1 fruit fly cellular context compared by ENCODE assay signal in the genomic region with DNA sequence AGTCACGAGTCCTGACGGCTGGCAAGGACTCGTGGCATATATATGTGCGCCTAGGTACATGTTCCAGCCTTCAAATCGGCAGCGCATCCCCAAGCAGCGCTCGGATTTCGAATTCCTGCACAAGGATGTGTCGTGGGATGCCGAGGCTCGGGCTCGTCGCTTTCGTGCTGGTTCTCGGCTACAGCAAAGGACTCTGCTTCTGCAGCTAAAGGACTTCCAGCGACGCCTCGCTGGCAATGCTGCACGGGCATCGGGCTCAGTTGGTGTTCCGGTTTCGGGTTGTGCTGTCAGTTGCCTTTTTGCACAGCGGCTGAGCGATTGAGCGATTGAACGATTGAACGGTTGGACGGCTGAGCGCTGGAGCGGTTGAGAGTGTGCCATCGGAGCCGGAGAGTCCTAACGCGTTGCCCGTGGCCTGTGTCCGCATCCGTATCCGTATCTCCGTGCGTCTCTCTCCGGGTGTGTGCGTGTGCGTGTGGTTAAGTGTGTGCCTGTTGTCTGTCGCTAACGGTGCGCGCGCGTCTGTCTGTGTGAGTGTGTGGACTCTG.
TF ChIP-seq lines count a peak whose summit lies in the region.

A gene (plus strand): TSS at position 235 of the 548 bp plus-strand sequence.

TF ChIP-seq in whole organism, embryonic, 481 proteins besides CTCF, POLR2A, EP300 and RAD21 (continued from another document):
- TF ChIP-seq CG15073 (GFP tag; optimal IDR thresholded peaks at IDR 0.05; lab: Kevin White, UChicago) (no peak), CG4820 (GFP tag; optimal IDR thresholded peaks at IDR 0.05; lab: Kevin White, UChicago) (no peak), CG11560 (tag; IDR thresholded peaks at IDR 0.05; lab: Robert Waterston, UW) (no peak), luna (GFP tag; optimal IDR thresholded peaks at IDR 0.05; lab: Kevin White, UChicago) (no peak), CG5180 (GFP tag; optimal IDR thresholded peaks at IDR 0.05; lab: Kevin White, UChicago) (no peak), dimm (GFP tag; IDR thresholded peaks at IDR 0.05; lab: Robert Waterston, UW) (no peak), CG15269 (tag; optimal IDR thresholded peaks at IDR 0.05; lab: Kevin White, UChicago) (no peak), CG12659 (GFP tag; optimal IDR thresholded peaks at IDR 0.05; lab: Kevin White, UChicago) (no peak), Dp (GFP tag; optimal IDR thresholded peaks at IDR 0.05; lab: Kevin White, UChicago) (no peak), BtbVII (GFP tag; optimal IDR thresholded peaks at IDR 0.05; lab: Kevin White, UChicago) (no peak), CG31365 (tag; optimal IDR thresholded peaks at IDR 0.05; lab: Kevin White, UChicago) (no peak), pita (GFP tag; optimal IDR thresholded peaks at IDR 0.05; lab: Kevin White, UChicago) (no peak), CG4854 (GFP tag; optimal IDR thresholded peaks at IDR 0.05; lab: Kevin White, UChicago) (no peak), HLH3B (GFP tag; IDR thresholded peaks at IDR 0.05; lab: Robert Waterston, UW) (no peak), CG17912 (GFP tag; optimal IDR thresholded peaks at IDR 0.05; lab: Kevin White, UChicago) (no peak), fu2 (GFP tag; optimal IDR thresholded peaks at IDR 0.05; lab: Kevin White, UChicago) (no peak), cato (GFP tag; optimal IDR thresholded peaks at IDR 0.05; lab: Kevin White, UChicago; ENCODE audit: borderline replicate concordance) (no peak), jigr1 (GFP tag; IDR thresholded peaks at IDR 0.05; lab: Robert Waterston, UW) (no peak), CG13624 (GFP tag; optimal IDR thresholded peaks at IDR 0.05; lab: Kevin White, UChicago) (no peak), tll (GFP tag; optimal IDR thresholded peaks at IDR 0.05; lab: Kevin White, UChicago) (no peak), CG34376 (GFP tag; optimal IDR thresholded peaks at IDR 0.05; lab: Kevin White, UChicago) (no peak), CG31441 (GFP tag; IDR thresholded peaks at IDR 0.05; lab: Robert Waterston, UW) (no peak), Xbp1 (GFP tag; optimal IDR thresholded peaks at IDR 0.05; lab: Kevin White, UChicago) (no peak), HLHmδ (GFP tag; optimal IDR thresholded peaks at IDR 0.05; lab: Kevin White, UChicago) (no peak), CG10959 (GFP tag; IDR thresholded peaks at IDR 0.05; lab: Robert Waterston, UW) (no peak), C15 (GFP tag; IDR thresholded peaks at IDR 0.05; lab: Robert Waterston, UW) (no peak), Six4 (GFP tag; optimal IDR thresholded peaks at IDR 0.05; lab: Kevin White, UChicago) (no peak), Opbp (GFP tag; IDR thresholded peaks at IDR 0.05; lab: Robert Waterston, UW; ENCODE audit: partially characterized antibody) (no peak), Bdp1 (GFP tag; optimal IDR thresholded peaks at IDR 0.05; lab: Kevin White, UChicago) (no peak), CG10274 (GFP tag; optimal IDR thresholded peaks at IDR 0.05; lab: Kevin White, UChicago) (no peak), pho (GFP tag; optimal IDR thresholded peaks at IDR 0.05; lab: Kevin White, UChicago) (no peak), ap (GFP tag; IDR thresholded peaks at IDR 0.05; lab: Robert Waterston, UW) (no peak), Dbx (GFP tag; IDR thresholded peaks at IDR 0.05; lab: Robert Waterston, UW) (no peak), Trl (optimal IDR thresholded peaks at IDR 0.05; lab: Kevin White, UChicago) (peak in 1 of 2 experiments; percentile 27), Trl (GFP tag; optimal IDR thresholded peaks at IDR 0.05; lab: Kevin White, UChicago) (no peak), CG14441 (GFP tag; IDR thresholded peaks at IDR 0.05; lab: Robert Waterston, UW) (no peak), CG18599 (GFP tag; optimal IDR thresholded peaks at IDR 0.05; lab: Kevin White, UChicago) (peak; percentile 2), E2f1 (GFP tag; IDR thresholded peaks at IDR 0.05; lab: Robert Waterston, UW) (no peak), CG6813 (GFP tag; optimal IDR thresholded peaks at IDR 0.05; lab: Kevin White, UChicago) (no peak), ranshi (GFP tag; IDR thresholded peaks at IDR 0.05; lab: Robert Waterston, UW) (no peak), CG10543 (GFP tag; optimal IDR thresholded peaks at IDR 0.05; lab: Kevin White, UChicago) (peak; percentile 2), ci (GFP tag; IDR thresholded peaks at IDR 0.05; lab: Robert Waterston, UW) (no peak), abd-A (tag; optimal IDR thresholded peaks at IDR 0.05; lab: Kevin White, UChicago) (peak; percentile 60), CG6689 (GFP tag; IDR thresholded peaks at IDR 0.05; lab: Robert Waterston, UW) (no peak), CG9932 (GFP tag; IDR thresholded peaks at IDR 0.05; lab: Robert Waterston, UW) (no peak), Dip2 (GFP tag; IDR thresholded peaks at IDR 0.05; lab: Robert Waterston, UW) (no peak), CG4282 (GFP tag; optimal IDR thresholded peaks at IDR 0.05; lab: Kevin White, UChicago) (no peak), Bteb2 (GFP tag; optimal IDR thresholded peaks at IDR 0.05; lab: Kevin White, UChicago) (no peak), CG10147 (GFP tag; optimal IDR thresholded peaks at IDR 0.05; lab: Kevin White, UChicago) (no peak), tgo (GFP tag; IDR thresholded peaks at IDR 0.05; lab: Robert Waterston, UW) (no peak), sens (GFP tag; lab: Kevin White, UChicago) (peak; percentile 28), Ets65A (GFP tag; lab: Kevin White, UChicago) (peak; percentile 90), cad (GFP tag; optimal IDR thresholded peaks at IDR 0.05; lab: Kevin White, UChicago) (no peak), sc (optimal IDR thresholded peaks at IDR 0.05; lab: Kevin White, UChicago) (no peak), sc (GFP tag; optimal IDR thresholded peaks at IDR 0.05; lab: Kevin White, UChicago) (no peak), Usf (GFP tag; optimal IDR thresholded peaks at IDR 0.05; lab: Kevin White, UChicago) (no peak), CG17385 (GFP tag; optimal IDR thresholded peaks at IDR 0.05; lab: Kevin White, UChicago) (no peak), CG11093 (GFP tag; IDR thresholded peaks at IDR 0.05; lab: Robert Waterston, UW) (no peak), CG10462 (GFP tag; optimal IDR thresholded peaks at IDR 0.05; lab: Kevin White, UChicago) (no peak), Jarid2 (GFP tag; optimal IDR thresholded peaks at IDR 0.05; lab: Kevin White, UChicago) (peak; percentile 38), Adf1 (GFP tag; IDR thresholded peaks at IDR 0.05; lab: Robert Waterston, UW) (peak; percentile 37; the same call in 1 of the 2 replicates), Med (GFP tag; lab: Kevin White, UChicago) (peak; percentile 80), Myb (GFP tag; optimal IDR thresholded peaks at IDR 0.05; lab: Kevin White, UChicago) (no peak), sna (GFP tag; IDR thresholded peaks at IDR 0.05; lab: Robert Waterston, UW; ENCODE audit: partially characterized antibody) (no peak)
